Worm (Caenorhabditis elegans) whole organism, late embryonic: ENCODE measurements around the gene clc-28.

Experiments used
- C38D4.7 ChIP-seq: fragments of 200-800 bp; sonication (Bioruptor generic); optimal IDR thresholded peaks from 2 replicates; lab custom pipeline; 2018; ENCODE audit warnings: mild to moderate bottlenecking, missing genetic modification characterization, moderate library complexity, missing compliant biosample characterization
- Y22D7AL.16 ChIP-seq: sonication (generic microtip); optimal IDR thresholded peaks from 2 replicates; lab custom pipeline; 2016; ENCODE audit warnings: missing genetic modification characterization, missing compliant biosample characterization
- ceh-18 ChIP-seq: sonication (generic microtip); optimal IDR thresholded peaks from 2 replicates; lab custom pipeline; 2016; ENCODE audit warnings: missing genetic modification characterization, missing compliant biosample characterization
- ceh-30 ChIP-seq: fragments of 150-350 bp; optimal IDR thresholded peaks from 2 replicates; lab custom pipeline; 2014; ENCODE audit warnings: missing biosample characterization, missing genetic modification characterization
- ceh-45 ChIP-seq: fragments of 200-800 bp; sonication (Bioruptor generic); IDR thresholded peaks from 2 replicates; pipeline ENCODE4 v1.3.6; 2022; ENCODE audit warnings: missing genetic modification reagents, missing genetic modification characterization, missing compliant biosample characterization
- elt-4 ChIP-seq: sonication (generic microtip); optimal IDR thresholded peaks from 2 replicates; lab custom pipeline; 2016; ENCODE audit warnings: missing genetic modification characterization, missing compliant biosample characterization
- fkh-6 ChIP-seq: sonication (generic microtip); optimal IDR thresholded peaks from 2 replicates; lab custom pipeline; 2016; ENCODE audit warnings: missing genetic modification characterization, missing compliant biosample characterization
- nhr-11 ChIP-seq: fragments of 150-350 bp; optimal IDR thresholded peaks from 2 replicates; lab custom pipeline; 2014; ENCODE audit warnings: missing biosample characterization, missing genetic modification characterization
- pha-2 ChIP-seq: sonication (generic microtip); optimal IDR thresholded peaks from 2 replicates; lab custom pipeline; 2017; ENCODE audit warnings: mild to moderate bottlenecking, missing genetic modification characterization, missing compliant biosample characterization
- pha-4 ChIP-seq: fragments of 150-350 bp; optimal IDR thresholded peaks from 2 replicates; lab custom pipeline; 2018; ENCODE audit warnings: missing biosample characterization, missing genetic modification reagents, missing genetic modification characterization
- pqm-1 ChIP-seq: sonication (generic microtip); optimal IDR thresholded peaks from 2 replicates; lab custom pipeline; 2016; ENCODE audit warnings: missing genetic modification characterization, missing compliant biosample characterization
- ref-2 ChIP-seq: sonication (generic microtip); optimal IDR thresholded peaks from 2 replicates; lab custom pipeline; 2016; ENCODE audit warnings: missing genetic modification characterization, missing compliant biosample characterization
- tbx-2 ChIP-seq: sonication (generic microtip); optimal IDR thresholded peaks from 2 replicates; lab custom pipeline; 2016; ENCODE audit warnings: missing genetic modification characterization, missing compliant biosample characterization
- unc-86 ChIP-seq: sonication (generic microtip); optimal IDR thresholded peaks from 2 replicates; lab custom pipeline; 2016; ENCODE audit warnings: missing genetic modification characterization, missing compliant biosample characterization

DNA sequence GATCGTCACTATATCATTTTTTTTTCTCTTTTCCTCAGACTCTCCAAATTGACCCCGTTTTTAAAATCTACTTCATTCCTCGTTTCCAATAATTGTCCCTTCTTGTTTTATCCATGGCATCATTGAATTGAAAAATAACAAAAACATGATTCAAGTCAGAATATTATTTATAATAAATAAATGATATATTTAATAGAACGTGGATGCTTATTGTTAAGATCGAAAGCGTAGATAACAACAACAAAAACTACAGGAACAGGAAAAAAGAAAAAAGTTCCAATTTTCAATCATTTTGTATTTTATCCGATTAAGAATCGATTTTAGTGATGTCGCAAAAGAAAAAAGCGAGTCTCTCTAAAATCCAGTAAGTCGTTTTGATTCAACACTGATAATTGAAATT is 26.9 kb downstream of the clc-28 start, which contains the start of gene F10E9.2:
- no peak for TF ChIP-seq pqm-1
- TF ChIP-seq C38D4.7 (GFP tag; lab: Kevin White, UChicago) = no peak
- TF ChIP-seq ceh-30 = no peak
- no peak for TF ChIP-seq ceh-18 (tag; lab: Kevin White, UChicago)
- no peak for TF ChIP-seq fkh-6 (tag; lab: Kevin White, UChicago)
- TF ChIP-seq pha-4 (tag; lab: Kevin White, UChicago) = no peak
- TF ChIP-seq elt-4 (tag; lab: Kevin White, UChicago) = no peak
- TF ChIP-seq ref-2 = no peak
- no peak for TF ChIP-seq Y22D7AL.16
- no peak for TF ChIP-seq nhr-11
- TF ChIP-seq unc-86 (tag; lab: Kevin White, UChicago) = no peak
- TF ChIP-seq pha-2 (tag; lab: Kevin White, UChicago) = no peak
- no peak for TF ChIP-seq tbx-2 (tag; lab: Kevin White, UChicago)
- no peak for TF ChIP-seq ceh-45
